Worm (Caenorhabditis elegans): Measurements from ENCODE around the gene C09G1.2.

The C09G1.2 gene

DNA sequence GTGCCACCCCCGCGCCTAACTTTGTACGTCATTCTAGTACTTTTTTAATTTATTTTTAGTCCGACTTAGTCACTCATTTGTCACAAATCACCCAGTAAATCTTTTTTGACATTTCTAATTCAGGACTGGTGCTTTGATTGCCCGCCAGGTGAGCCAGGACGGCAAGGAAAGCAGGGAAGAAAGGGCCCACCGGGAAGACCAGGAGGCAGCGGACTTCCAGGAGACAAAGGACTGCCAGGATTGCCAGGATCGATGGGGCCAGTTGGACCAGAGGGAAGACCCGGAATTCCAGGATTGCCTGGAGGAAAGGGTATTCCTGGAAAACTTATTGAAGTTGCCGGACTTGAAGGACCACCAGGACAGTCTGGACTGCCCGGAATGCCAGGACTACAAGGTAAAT, 29.4 kb downstream of the C09G1.2 start:
- no peak for TF ChIP-seq nhr-12 (tag; optimal IDR thresholded peaks at IDR 0.05)
- TF ChIP-seq nhr-28 (tag; optimal IDR thresholded peaks at IDR 0.05): no peak
- no peak for TF ChIP-seq ces-1 (GFP tag; optimal IDR thresholded peaks at IDR 0.05)
- TF ChIP-seq nhr-76 (tag; optimal IDR thresholded peaks at IDR 0.05): no peak
- no peak for TF ChIP-seq snpc-4 (tag; optimal IDR thresholded peaks at IDR 0.05)
- no peak for TF ChIP-seq ztf-11 (tag; optimal IDR thresholded peaks at IDR 0.05)
- no peak for TF ChIP-seq lin-32 (GFP tag; optimal IDR thresholded peaks at IDR 0.05)
- TF ChIP-seq nhr-2 (tag; optimal IDR thresholded peaks at IDR 0.05): no peak
- TF ChIP-seq M03D4.4 (tag; optimal IDR thresholded peaks at IDR 0.05): no peak
- no peak for TF ChIP-seq lsy-2 (tag; optimal IDR thresholded peaks at IDR 0.05)
- TF ChIP-seq nhr-237 (tag; optimal IDR thresholded peaks at IDR 0.05): no peak
- TF ChIP-seq sptf-1 (tag; optimal IDR thresholded peaks at IDR 0.05): no peak
- TF ChIP-seq unc-120 (tag; optimal IDR thresholded peaks at IDR 0.05; ENCODE audit: poor library complexity, severe bottlenecking): no peak
- no peak for TF ChIP-seq ham-2 (GFP tag; optimal IDR thresholded peaks at IDR 0.05)
- no peak for TF ChIP-seq flh-1 (GFP tag; optimal IDR thresholded peaks at IDR 0.05)
- TF ChIP-seq elt-3 (tag; optimal IDR thresholded peaks at IDR 0.05): no peak
- no peak for TF ChIP-seq sem-2 (GFP tag; optimal IDR thresholded peaks at IDR 0.05)
- no peak for TF ChIP-seq elt-1 (tag; optimal IDR thresholded peaks at IDR 0.05; ENCODE audit: borderline replicate concordance, insufficient read depth)
- TF ChIP-seq ceh-43 (GFP tag; optimal IDR thresholded peaks at IDR 0.05): no peak
- no peak for TF ChIP-seq mep-1 (tag; optimal IDR thresholded peaks at IDR 0.05)

DNA sequence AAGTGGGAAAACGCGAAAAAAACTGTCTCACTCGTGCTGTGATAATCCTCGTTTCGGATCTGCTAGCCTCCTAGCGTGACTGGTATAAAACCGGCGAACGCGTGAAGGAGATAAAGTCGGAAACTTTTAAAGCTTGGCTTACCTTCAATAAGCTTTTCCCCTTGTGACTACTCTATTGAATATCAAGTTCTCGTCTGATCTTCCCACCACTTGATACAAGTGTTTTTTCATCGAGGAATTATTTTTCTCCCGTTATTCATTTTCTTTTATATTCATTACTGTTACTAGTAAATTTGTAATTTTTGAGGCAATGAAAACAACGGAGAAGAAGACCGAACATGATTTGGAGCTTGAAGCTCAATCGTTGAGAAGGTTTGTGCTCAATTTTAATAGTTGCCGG, 31.3 kb downstream of the C09G1.2 start, which contains the start of gene col-186:
col-186 (plus strand) TSS at position 301 of the 400 bp plus-strand sequence.
- TF ChIP-seq ceh-83 (GFP tag; optimal IDR thresholded peaks at IDR 0.05) (no peak), snpc-4 (tag; optimal IDR thresholded peaks at IDR 0.05) (no peak), elt-3 (tag; optimal IDR thresholded peaks at IDR 0.05) (no peak), lsy-2 (tag; optimal IDR thresholded peaks at IDR 0.05) (no peak), zip-8 (tag; optimal IDR thresholded peaks at IDR 0.05) (no peak), ztf-11 (tag; optimal IDR thresholded peaks at IDR 0.05) (no peak), nhr-76 (tag; optimal IDR thresholded peaks at IDR 0.05) (no peak), bed-3 (GFP tag; optimal IDR thresholded peaks at IDR 0.05) (no peak), nhr-28 (tag; optimal IDR thresholded peaks at IDR 0.05) (no peak), drap-1 (GFP tag; optimal IDR thresholded peaks at IDR 0.05) (no peak), ham-2 (GFP tag; optimal IDR thresholded peaks at IDR 0.05) (no peak), pha-4 (tag; optimal IDR thresholded peaks at IDR 0.05) (no peak), hlh-1 (tag; optimal IDR thresholded peaks at IDR 0.05) (no peak), cnd-1 (tag; optimal IDR thresholded peaks at IDR 0.05) (no peak), unc-39 (tag; optimal IDR thresholded peaks at IDR 0.05) (no peak), sem-2 (GFP tag; optimal IDR thresholded peaks at IDR 0.05) (no peak), lin-13 (tag; optimal IDR thresholded peaks at IDR 0.05) (no peak)

DNA sequence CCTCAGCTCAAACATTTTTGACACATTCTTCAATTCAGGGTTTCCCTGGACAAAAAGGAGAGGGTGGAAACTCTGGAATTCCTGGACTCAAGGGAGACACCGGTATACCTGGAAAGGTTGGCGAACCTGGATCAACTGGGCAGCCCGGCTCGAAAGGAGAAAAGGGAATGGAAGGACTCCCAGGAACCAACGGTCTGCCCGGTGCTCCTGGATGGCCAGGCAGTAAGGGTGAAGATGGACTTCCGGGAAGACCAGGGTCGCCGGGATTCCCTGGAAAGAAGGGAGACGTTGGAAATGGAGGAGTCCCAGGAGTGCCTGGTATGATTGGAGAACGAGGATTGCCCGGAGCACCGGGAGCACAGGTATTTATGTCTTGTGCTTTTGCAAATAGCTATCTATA, 36.7 kb downstream of the C09G1.2 start:
- TF ChIP-seq zip-8 (tag; optimal IDR thresholded peaks at IDR 0.05) (no peak), ceh-43 (GFP tag; optimal IDR thresholded peaks at IDR 0.05) (no peak), ztf-11 (tag; optimal IDR thresholded peaks at IDR 0.05) (no peak), unc-39 (tag; optimal IDR thresholded peaks at IDR 0.05) (no peak), unc-62 (GFP tag; optimal IDR thresholded peaks at IDR 0.05) (no peak)

DNA sequence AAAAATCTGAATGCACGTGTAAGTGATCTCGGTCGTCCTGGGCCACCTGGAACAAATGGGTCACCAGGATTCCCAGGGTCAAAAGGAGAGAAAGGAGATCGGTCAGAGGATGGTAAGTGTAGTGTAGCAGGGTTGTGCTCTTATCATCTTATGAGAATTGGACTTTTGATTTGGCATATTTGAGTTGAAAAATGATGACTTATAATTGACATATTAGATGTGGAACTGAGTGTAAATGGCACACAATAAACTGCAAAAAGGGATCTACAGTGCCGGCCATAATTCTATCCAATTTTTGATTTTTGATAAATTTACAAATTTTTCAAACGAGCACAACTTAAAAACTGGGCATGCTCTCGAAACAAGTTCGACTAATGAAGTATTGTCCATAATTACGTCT, 38.3 kb downstream of the C09G1.2 start:
- TF ChIP-seq hlh-1 (tag; optimal IDR thresholded peaks at IDR 0.05): no peak

DNA sequence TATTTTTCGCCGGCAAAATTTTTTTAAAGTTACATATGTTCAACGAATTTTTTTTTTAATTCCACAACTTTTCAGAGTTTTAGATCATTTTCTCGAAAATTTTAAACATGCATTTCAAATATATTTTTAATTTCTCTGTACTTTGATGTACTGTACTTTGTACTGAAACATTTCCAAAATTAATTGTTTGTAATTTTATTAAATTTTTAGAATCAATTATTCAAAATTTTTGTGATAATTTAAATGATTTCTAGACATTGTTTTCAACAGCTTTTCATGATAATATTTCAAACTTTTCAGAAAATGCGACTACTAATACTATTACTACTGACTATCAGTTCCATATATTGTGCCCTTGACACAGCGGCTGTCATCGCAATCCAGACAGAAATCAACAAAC, 38.8 kb downstream of the C09G1.2 start, which contains the start of gene mec-5:
mec-5 (plus strand) TSS at position 301 of the 400 bp plus-strand sequence.
- TF ChIP-seq unc-62 (GFP tag; optimal IDR thresholded peaks at IDR 0.05) (no peak), ceh-43 (GFP tag; optimal IDR thresholded peaks at IDR 0.05) (no peak), blmp-1 (tag; optimal IDR thresholded peaks at IDR 0.05) (no peak), drap-1 (GFP tag; optimal IDR thresholded peaks at IDR 0.05) (no peak), M03D4.4 (tag; optimal IDR thresholded peaks at IDR 0.05) (no peak), mep-1 (tag; optimal IDR thresholded peaks at IDR 0.05) (no peak), pha-4 (tag; optimal IDR thresholded peaks at IDR 0.05) (no peak), nhr-2 (tag; optimal IDR thresholded peaks at IDR 0.05) (no peak), ztf-11 (tag; optimal IDR thresholded peaks at IDR 0.05) (no peak), sem-2 (GFP tag; optimal IDR thresholded peaks at IDR 0.05) (no peak), unc-120 (tag; optimal IDR thresholded peaks at IDR 0.05; ENCODE audit: poor library complexity, severe bottlenecking) (no peak), nhr-237 (tag; optimal IDR thresholded peaks at IDR 0.05) (no peak), nhr-12 (tag; optimal IDR thresholded peaks at IDR 0.05) (no peak), ceh-39 (tag; optimal IDR thresholded peaks at IDR 0.05) (no peak), snpc-4 (tag; optimal IDR thresholded peaks at IDR 0.05) (no peak), lin-13 (tag; optimal IDR thresholded peaks at IDR 0.05) (no peak), cnd-1 (tag; optimal IDR thresholded peaks at IDR 0.05) (no peak)

All from whole organism, mixed stage, embryonic.